Worm (Caenorhabditis elegans): ENCODE results near the gene R09E10.5.

Gene R09E10.5

DNA sequence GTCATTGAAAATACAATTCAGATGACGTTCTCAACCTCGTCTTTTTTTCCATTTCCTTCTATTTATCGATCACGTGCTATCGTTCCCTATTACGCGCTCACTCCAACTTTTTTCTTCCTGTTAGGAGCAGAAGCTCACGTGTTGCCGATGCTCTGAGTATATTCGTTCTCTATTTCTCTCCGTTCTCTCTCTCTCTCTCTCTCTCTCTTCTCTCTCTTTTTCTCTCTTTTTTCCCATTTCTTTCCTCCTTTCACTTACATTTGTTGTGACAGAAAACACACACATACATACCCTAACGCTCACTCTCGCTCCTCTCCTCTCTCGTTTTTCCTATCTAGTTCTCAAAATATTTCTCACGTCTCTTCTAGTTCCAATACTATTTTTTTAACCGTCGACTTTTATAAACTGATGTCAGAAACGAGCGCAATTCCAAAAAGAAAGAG is 49.7 kb downstream of the R09E10.5 start (continued):
- TF ChIP-seq nhr-237 (tag; optimal IDR thresholded peaks at IDR 0.05) (no peak), nhr-12 (tag; optimal IDR thresholded peaks at IDR 0.05) (peak; percentile 33), dmd-4 (tag; optimal IDR thresholded peaks at IDR 0.05) (no peak), skn-1 (tag; optimal IDR thresholded peaks at IDR 0.05) (peak; percentile 69), mbf-1 (tag; optimal IDR thresholded peaks at IDR 0.05) (no peak), zag-1 (tag; optimal IDR thresholded peaks at IDR 0.05) (peak; percentile 87)

DNA sequence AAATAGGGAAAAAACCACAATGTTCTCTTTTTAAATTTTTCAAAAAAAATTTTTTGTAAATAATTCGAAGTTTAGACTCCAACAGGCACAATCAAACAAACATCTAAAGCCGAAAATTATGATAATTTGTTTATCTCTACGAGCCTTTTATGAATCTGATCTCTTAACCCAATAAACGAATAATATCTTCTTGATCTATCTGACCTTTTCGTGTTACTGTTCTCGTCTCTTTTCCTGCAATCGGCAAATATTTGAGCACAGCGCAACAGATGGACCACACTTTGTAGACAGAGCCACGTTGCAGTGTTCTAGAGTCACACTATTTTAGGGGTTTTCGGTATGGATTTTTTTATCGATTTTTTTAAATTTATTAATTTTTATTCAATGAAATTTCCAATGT is 50.3 kb downstream of the R09E10.5 start:
- no peak for TF ChIP-seq zag-1 (tag; optimal IDR thresholded peaks at IDR 0.05)
- no peak for TF ChIP-seq ztf-11 (tag; optimal IDR thresholded peaks at IDR 0.05)
- TF ChIP-seq ztf-4 (tag; optimal IDR thresholded peaks at IDR 0.05), result no peak
- TF ChIP-seq fos-1 (tag; optimal IDR thresholded peaks at IDR 0.05), result no peak
- TF ChIP-seq lin-39 (tag; optimal IDR thresholded peaks at IDR 0.05), result no peak
- TF ChIP-seq nhr-6 (tag; optimal IDR thresholded peaks at IDR 0.05), result no peak
- no peak for TF ChIP-seq nhr-11 (tag; optimal IDR thresholded peaks at IDR 0.05)
- TF ChIP-seq snpc-4 (tag; optimal IDR thresholded peaks at IDR 0.05), result no peak
- TF ChIP-seq elt-3 (tag; optimal IDR thresholded peaks at IDR 0.05), result no peak
- no peak for TF ChIP-seq lin-11 (tag; optimal IDR thresholded peaks at IDR 0.05)
- TF ChIP-seq nhr-25 (tag; optimal IDR thresholded peaks at IDR 0.05), result no peak
- TF ChIP-seq dmd-4 (tag; optimal IDR thresholded peaks at IDR 0.05), result no peak
- TF ChIP-seq F13H6.1 (tag; optimal IDR thresholded peaks at IDR 0.05), result no peak
- no peak for TF ChIP-seq ceh-82 (tag; optimal IDR thresholded peaks at IDR 0.05)
- no peak for TF ChIP-seq nhr-21 (tag; optimal IDR thresholded peaks at IDR 0.05)
- TF ChIP-seq Y55F3AM.14 (GFP tag; optimal IDR thresholded peaks at IDR 0.05), result no peak
- no peak for TF ChIP-seq C34F6.9 (tag; optimal IDR thresholded peaks at IDR 0.05)
- TF ChIP-seq unc-62 (GFP tag; optimal IDR thresholded peaks at IDR 0.05), result no peak

DNA sequence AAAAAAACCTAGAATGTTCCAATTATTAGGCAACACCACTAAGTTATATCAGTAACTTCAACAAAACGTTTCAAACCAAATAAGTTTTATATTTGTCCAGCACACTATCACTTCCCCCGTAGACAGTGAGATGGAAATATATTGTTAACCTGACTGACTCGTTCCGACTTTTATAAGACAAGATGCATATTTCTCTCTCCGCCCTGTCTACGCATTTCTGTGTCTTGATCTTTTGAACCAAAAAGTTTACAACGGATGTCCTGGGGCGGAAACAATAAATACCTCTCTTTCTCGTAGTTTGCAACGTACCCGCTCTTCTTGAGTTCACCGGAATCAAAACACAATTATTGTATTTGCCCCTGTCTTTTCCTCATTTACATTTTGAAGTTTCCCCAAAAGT is 50.8 kb downstream of the R09E10.5 start:
- TF ChIP-seq crh-2 (tag; optimal IDR thresholded peaks at IDR 0.05) (peak; percentile 24), nhr-6 (tag; optimal IDR thresholded peaks at IDR 0.05) (no peak), ztf-11 (tag; optimal IDR thresholded peaks at IDR 0.05) (no peak), nhr-21 (tag; optimal IDR thresholded peaks at IDR 0.05) (peak; percentile 8), sma-9 (GFP tag; optimal IDR thresholded peaks at IDR 0.05) (peak; percentile 30), sma-9 (tag; optimal IDR thresholded peaks at IDR 0.05) (no peak), gmeb-1 (tag; optimal IDR thresholded peaks at IDR 0.05) (no peak)

DNA sequence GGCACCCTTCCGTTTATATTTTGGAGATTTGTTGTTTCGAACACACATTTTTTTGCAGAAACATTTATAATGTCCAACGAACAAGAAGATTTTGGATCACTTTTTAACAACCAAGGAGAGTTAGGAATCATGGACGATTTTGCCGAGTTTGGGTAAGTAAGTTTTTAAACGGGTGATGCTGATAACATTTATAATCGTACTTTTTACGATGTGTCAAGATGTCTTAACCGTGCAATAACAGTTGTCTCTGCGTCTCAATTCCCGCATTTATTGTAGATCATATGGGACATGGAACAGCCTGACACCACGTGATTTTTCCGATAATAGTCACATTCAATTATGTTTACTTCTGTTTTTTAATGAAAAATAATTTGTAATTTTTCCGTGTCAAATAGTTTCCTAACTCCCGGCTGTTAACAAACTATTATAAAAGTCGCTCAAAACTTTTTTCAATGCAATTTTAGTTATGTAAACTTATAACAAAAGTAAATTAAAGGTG is 51.5 kb downstream of the R09E10.5 start, which contains the start of gene daf-14:
TSS of gene daf-14 (plus strand) at position 51 of the 499 bp plus-strand sequence.
- TF ChIP-seq lin-13 (GFP tag; optimal IDR thresholded peaks at IDR 0.05) (no peak), sma-3 (GFP tag; optimal IDR thresholded peaks at IDR 0.05) (peak; percentile 61), sma-9 (GFP tag; optimal IDR thresholded peaks at IDR 0.05) (peak; percentile 81), sma-9 (tag; optimal IDR thresholded peaks at IDR 0.05) (no peak), mdl-1 (tag; optimal IDR thresholded peaks at IDR 0.05) (no peak), nhr-77 (tag; optimal IDR thresholded peaks at IDR 0.05) (no peak), gmeb-1 (tag; optimal IDR thresholded peaks at IDR 0.05) (peak; percentile 21), crh-2 (tag; optimal IDR thresholded peaks at IDR 0.05) (peak; percentile 60)

DNA sequence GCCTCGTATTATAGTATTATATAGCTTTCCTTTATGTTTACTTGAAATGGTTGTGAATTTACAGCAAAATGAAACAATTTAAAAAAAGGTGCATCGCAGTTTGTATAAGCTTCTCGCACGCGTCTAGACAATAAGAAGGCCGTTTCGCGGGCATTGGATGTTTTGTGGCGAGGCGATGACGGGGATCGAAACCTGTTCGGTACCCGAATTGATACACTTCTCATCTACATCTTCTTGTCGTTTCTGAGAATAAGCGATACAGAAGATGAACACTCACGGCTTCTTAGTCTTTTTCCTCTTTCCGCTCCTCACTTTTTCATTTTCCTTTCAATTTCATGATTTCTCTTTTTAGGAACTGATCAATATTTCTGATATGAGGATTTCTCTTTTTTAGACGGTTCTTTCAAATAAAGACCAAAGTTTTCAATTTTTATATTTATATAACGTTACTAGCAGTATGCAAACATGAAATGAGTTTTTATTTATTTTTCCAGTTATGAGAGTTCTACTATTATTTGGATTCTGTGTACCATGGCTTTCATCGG is 56.4 kb downstream of the R09E10.5 start, which contains the start of gene F01G10.10:
TSS of gene F01G10.10 (plus strand) at position 495 of the 545 bp plus-strand sequence.
- TF ChIP-seq skn-1 (tag; optimal IDR thresholded peaks at IDR 0.05) (no peak), lin-13 (GFP tag; optimal IDR thresholded peaks at IDR 0.05) (no peak), blmp-1 (tag; optimal IDR thresholded peaks at IDR 0.05; ENCODE audit: insufficient read depth) (peak; percentile 77), lsy-2 (tag; optimal IDR thresholded peaks at IDR 0.05) (peak in 1 of 2 experiments; percentile 36), nhr-11 (tag; optimal IDR thresholded peaks at IDR 0.05) (no peak), ceh-82 (tag; optimal IDR thresholded peaks at IDR 0.05) (no peak), crh-2 (tag; optimal IDR thresholded peaks at IDR 0.05) (peak; percentile 61), mab-5 (tag; optimal IDR thresholded peaks at IDR 0.05) (no peak), sma-3 (GFP tag; optimal IDR thresholded peaks at IDR 0.05) (peak; percentile 26), nhr-25 (tag; optimal IDR thresholded peaks at IDR 0.05) (peak; percentile 45), ama-1 (optimal IDR thresholded peaks at IDR 0.05) (no peak)
